Worm (Caenorhabditis elegans) whole organism, late embryonic: Measurements from ENCODE around the gene ttr-31.

Source experiments
- C08G9.2 ChIP-seq: sonication (generic microtip); optimal IDR thresholded peaks from 2 replicates; lab custom pipeline; 2016; ENCODE audit warnings: mild to moderate bottlenecking, missing genetic modification characterization, moderate library complexity, missing compliant biosample characterization
- eyg-1 ChIP-seq: sonication (generic microtip); optimal IDR thresholded peaks from 2 replicates; lab custom pipeline; 2016; ENCODE audit warnings: missing genotype, missing genetic modification characterization, missing compliant biosample characterization
- nhr-232 ChIP-seq: sonication (generic microtip); optimal IDR thresholded peaks from 2 replicates; lab custom pipeline; 2016; ENCODE audit warnings: missing genetic modification characterization, missing compliant biosample characterization

The ttr-31 gene

ce11 chrX:10958427-10958826 is 50.4 kb downstream of the ttr-31 start, which contains the start of gene nlp-19:
nlp-19 (plus strand) TSS chrX:10958727.
- TF ChIP-seq C08G9.2 (tag; lab: Kevin White, UChicago), result no peak
- no peak for TF ChIP-seq eyg-1 (tag; lab: Kevin White, UChicago)
- TF ChIP-seq nhr-232 (tag; lab: Kevin White, UChicago), result no peak
